Worm (Caenorhabditis elegans) whole organism, mixed stage, embryonic: ENCODE results near the gene alr-1.

Experiments
- M03D4.4 ChIP-seq: sonication (generic microtip); optimal IDR thresholded peaks from 2 replicates; lab custom pipeline; 2017; ENCODE audit warnings: mild to moderate bottlenecking, missing genetic modification characterization, missing compliant biosample characterization
- blmp-1 ChIP-seq: fragments of 150-350 bp; optimal IDR thresholded peaks from 2 replicates; lab custom pipeline; 2014; ENCODE audit warnings: missing biosample characterization, missing genetic modification characterization
- ceh-39 ChIP-seq: fragments of 150-350 bp; optimal IDR thresholded peaks from 2 replicates; lab custom pipeline; 2014; ENCODE audit warnings: missing biosample characterization, missing genetic modification characterization
- ceh-43 ChIP-seq: fragments of 200-800 bp; sonication (Bioruptor generic); optimal IDR thresholded peaks from 2 replicates; lab custom pipeline; 2018; ENCODE audit warnings: mild to moderate bottlenecking, missing genetic modification characterization, moderate library complexity, missing compliant biosample characterization
- ceh-83 ChIP-seq: fragments of 200-800 bp; sonication (Bioruptor generic); optimal IDR thresholded peaks from 2 replicates; lab custom pipeline; 2018; ENCODE audit warnings: mild to moderate bottlenecking, missing genetic modification characterization, missing compliant biosample characterization
- ces-1 ChIP-seq: fragments of 150-350 bp; optimal IDR thresholded peaks from 2 replicates; lab custom pipeline; 2014; ENCODE audit warnings: missing biosample characterization, missing genetic modification reagents, missing genetic modification characterization
- cnd-1 ChIP-seq: fragments of 200-800 bp; sonication (Bioruptor generic); optimal IDR thresholded peaks from 2 replicates; lab custom pipeline; 2018; ENCODE audit warnings: mild to moderate bottlenecking, missing genetic modification characterization, missing compliant biosample characterization
- drap-1 ChIP-seq: fragments of 200-800 bp; sonication (Bioruptor generic); optimal IDR thresholded peaks from 3 replicates; lab custom pipeline; 2018; ENCODE audit warnings: mild to moderate bottlenecking, missing genetic modification characterization, missing compliant biosample characterization
- elt-1 ChIP-seq: sonication (generic microtip); optimal IDR thresholded peaks from 2 replicates; lab custom pipeline; 2017; ENCODE audit warnings: missing genetic modification characterization, mild to moderate bottlenecking, missing compliant biosample characterization, antibody characterized with exemption, moderate library complexity, borderline replicate concordance; ENCODE audit not compliant: insufficient read depth
- elt-3 ChIP-seq: fragments of 150-350 bp; optimal IDR thresholded peaks from 2 replicates; lab custom pipeline; 2014; ENCODE audit warnings: missing biosample characterization, missing genetic modification characterization
- flh-1 ChIP-seq: fragments of 200-800 bp; sonication (Bioruptor generic); optimal IDR thresholded peaks from 2 replicates; lab custom pipeline; 2018; ENCODE audit warnings: mild to moderate bottlenecking, missing genetic modification characterization, moderate library complexity, missing compliant biosample characterization
- ham-2 ChIP-seq: fragments of 200-800 bp; sonication (Bioruptor generic); optimal IDR thresholded peaks from 2 replicates; lab custom pipeline; 2018; ENCODE audit warnings: mild to moderate bottlenecking, missing genetic modification characterization, missing compliant biosample characterization
- hlh-1 ChIP-seq: fragments of 150-350 bp; optimal IDR thresholded peaks from 2 replicates; lab custom pipeline; 2014; ENCODE audit warnings: missing biosample characterization, missing genetic modification reagents, missing genetic modification characterization
- lin-13 ChIP-seq: fragments of 150-350 bp; optimal IDR thresholded peaks from 2 replicates; lab custom pipeline; 2014; ENCODE audit warnings: missing biosample characterization, missing genetic modification characterization
- lin-32 ChIP-seq: fragments of 200-800 bp; sonication (Bioruptor generic); optimal IDR thresholded peaks from 2 replicates; lab custom pipeline; 2018; ENCODE audit warnings: mild to moderate bottlenecking, missing genetic modification characterization, missing compliant biosample characterization
- mls-2 ChIP-seq: sonication (generic microtip); optimal IDR thresholded peaks from 2 replicates; lab custom pipeline; 2016; ENCODE audit warnings: mild to moderate bottlenecking, missing genetic modification characterization, moderate library complexity, missing compliant biosample characterization
- nhr-12 ChIP-seq: fragments of 150-350 bp; optimal IDR thresholded peaks from 2 replicates; lab custom pipeline; 2014; ENCODE audit warnings: missing biosample characterization, missing genetic modification characterization
- nhr-237 ChIP-seq: fragments of 150-350 bp; optimal IDR thresholded peaks from 2 replicates; lab custom pipeline; 2014; ENCODE audit warnings: missing biosample characterization, missing genetic modification characterization
- nhr-28 ChIP-seq: fragments of 150-350 bp; optimal IDR thresholded peaks from 2 replicates; lab custom pipeline; 2014; ENCODE audit warnings: missing biosample characterization, missing genetic modification characterization
- nhr-76 ChIP-seq: sonication (generic microtip); optimal IDR thresholded peaks from 2 replicates; lab custom pipeline; 2017; ENCODE audit warnings: missing biosample characterization, missing genetic modification characterization
- pha-4 ChIP-seq: fragments of 150-350 bp; optimal IDR thresholded peaks from 2 replicates; lab custom pipeline; 2018; ENCODE audit warnings: missing biosample characterization, missing genetic modification reagents, missing genetic modification characterization
- sem-2 ChIP-seq: fragments of 200-800 bp; sonication (Bioruptor generic); optimal IDR thresholded peaks from 2 replicates; lab custom pipeline; 2018; ENCODE audit warnings: mild to moderate bottlenecking, missing genetic modification characterization, missing compliant biosample characterization
- tbx-8 ChIP-seq: fragments of 200-800 bp; sonication (Bioruptor generic); optimal IDR thresholded peaks from 2 replicates; lab custom pipeline; 2018; ENCODE audit warnings: mild to moderate bottlenecking, missing genetic modification characterization, moderate library complexity, missing compliant biosample characterization
- unc-62 ChIP-seq: fragments of 150-350 bp; optimal IDR thresholded peaks from 2 replicates; lab custom pipeline; 2014; ENCODE audit warnings: missing biosample characterization, missing genetic modification reagents, missing genetic modification characterization

Gene alr-1

ce11 chrX:11076491-11076890, 48.9 kb downstream of the alr-1 start, which contains the start of gene W04G3.12:
TSS of gene W04G3.12 (minus strand) at chrX:11076801.
- TF ChIP-seq ceh-43 (GFP tag; lab: Kevin White, UChicago): no peak
- no peak for TF ChIP-seq ces-1 (GFP tag; lab: Kevin White, UChicago)
- TF ChIP-seq sem-2 (GFP tag; lab: Kevin White, UChicago): no peak
- TF ChIP-seq lin-13 (tag; lab: Kevin White, UChicago): no peak
- TF ChIP-seq ham-2 (GFP tag; lab: Kevin White, UChicago): no peak
- no peak for TF ChIP-seq M03D4.4 (tag; lab: Kevin White, UChicago)
- TF ChIP-seq pha-4 (tag; lab: Kevin White, UChicago): no peak
- no peak for TF ChIP-seq elt-3
- no peak for TF ChIP-seq cnd-1
- TF ChIP-seq lin-32: no peak
- no peak for TF ChIP-seq blmp-1
- no peak for TF ChIP-seq nhr-28
- no peak for TF ChIP-seq drap-1
- TF ChIP-seq unc-62 (GFP tag; lab: Kevin White, UChicago): no peak
- TF ChIP-seq ceh-83 (GFP tag; lab: Kevin White, UChicago): no peak
- no peak for TF ChIP-seq elt-1

- TF ChIP-seq nhr-12 (tag; lab: Kevin White, UChicago) (no peak), nhr-76 (no peak), ceh-83 (GFP tag; lab: Kevin White, UChicago) (no peak), nhr-237 (tag; lab: Kevin White, UChicago) (no peak), pha-4 (tag; lab: Kevin White, UChicago) (no peak), hlh-1 (tag; lab: Kevin White, UChicago) (no peak), unc-62 (GFP tag; lab: Kevin White, UChicago) (no peak), mls-2 (tag; lab: Kevin White, UChicago) (no peak), elt-3 (no peak), tbx-8 (GFP tag; lab: Kevin White, UChicago) (no peak), nhr-28 (no peak), blmp-1 (no peak), ceh-39 (tag; lab: Kevin White, UChicago) (no peak), ces-1 (GFP tag; lab: Kevin White, UChicago) (no peak)
Measured at ce11 chrX:11073358-11073757, 52.1 kb downstream of the alr-1 start, which contains the start of gene W04G3.5. TSS of gene W04G3.5 (plus strand) at chrX:11073658.

- TF ChIP-seq lin-13 (tag; lab: Kevin White, UChicago): peak; percentile 22
- no peak for TF ChIP-seq nhr-12 (tag; lab: Kevin White, UChicago)
- no peak for TF ChIP-seq flh-1 (GFP tag; lab: Kevin White, UChicago)
- TF ChIP-seq ceh-39 (tag; lab: Kevin White, UChicago): no peak
- TF ChIP-seq mls-2 (tag; lab: Kevin White, UChicago): no peak
- no peak for TF ChIP-seq drap-1
Measured at ce11 chrX:11072701-11073100, 52.7 kb downstream of the alr-1 start.
